Worm (Caenorhabditis elegans) whole organism, mixed stage, embryonic: ENCODE measurements around the gene B0462.4.

Experiments
- ceh-43 ChIP-seq: fragments of 200-800 bp; sonication (Bioruptor generic); optimal IDR thresholded peaks from 2 replicates; lab custom pipeline; 2018; ENCODE audit warnings: mild to moderate bottlenecking, missing genetic modification characterization, moderate library complexity, missing compliant biosample characterization
- elt-1 ChIP-seq: sonication (generic microtip); optimal IDR thresholded peaks from 2 replicates; lab custom pipeline; 2017; ENCODE audit warnings: missing genetic modification characterization, mild to moderate bottlenecking, missing compliant biosample characterization, antibody characterized with exemption, moderate library complexity, borderline replicate concordance; ENCODE audit not compliant: insufficient read depth
- hlh-1 ChIP-seq: fragments of 150-350 bp; optimal IDR thresholded peaks from 2 replicates; lab custom pipeline; 2014; ENCODE audit warnings: missing biosample characterization, missing genetic modification reagents, missing genetic modification characterization
- lsy-2 ChIP-seq: fragments of 150-350 bp; optimal IDR thresholded peaks from 2 replicates; lab custom pipeline; 2014; ENCODE audit warnings: missing biosample characterization, missing genetic modification characterization
- mep-1 ChIP-seq: fragments of 150-350 bp; optimal IDR thresholded peaks from 2 replicates; lab custom pipeline; 2017; ENCODE audit warnings: missing biosample characterization, missing genetic modification reagents, missing genetic modification characterization, inconsistent platforms
- nhr-12 ChIP-seq: fragments of 150-350 bp; optimal IDR thresholded peaks from 2 replicates; lab custom pipeline; 2014; ENCODE audit warnings: missing biosample characterization, missing genetic modification characterization
- nhr-237 ChIP-seq: fragments of 150-350 bp; optimal IDR thresholded peaks from 2 replicates; lab custom pipeline; 2014; ENCODE audit warnings: missing biosample characterization, missing genetic modification characterization
- nhr-76 ChIP-seq: sonication (generic microtip); optimal IDR thresholded peaks from 2 replicates; lab custom pipeline; 2017; ENCODE audit warnings: missing biosample characterization, missing genetic modification characterization
- pha-4 ChIP-seq: fragments of 150-350 bp; optimal IDR thresholded peaks from 2 replicates; lab custom pipeline; 2018; ENCODE audit warnings: missing biosample characterization, missing genetic modification reagents, missing genetic modification characterization
- snpc-4 ChIP-seq: fragments of 150-350 bp; optimal IDR thresholded peaks from 2 replicates; lab custom pipeline; 2014; ENCODE audit warnings: missing biosample characterization, missing genetic modification characterization
- unc-62 ChIP-seq: fragments of 150-350 bp; optimal IDR thresholded peaks from 2 replicates; lab custom pipeline; 2014; ENCODE audit warnings: missing biosample characterization, missing genetic modification reagents, missing genetic modification characterization

DNA sequence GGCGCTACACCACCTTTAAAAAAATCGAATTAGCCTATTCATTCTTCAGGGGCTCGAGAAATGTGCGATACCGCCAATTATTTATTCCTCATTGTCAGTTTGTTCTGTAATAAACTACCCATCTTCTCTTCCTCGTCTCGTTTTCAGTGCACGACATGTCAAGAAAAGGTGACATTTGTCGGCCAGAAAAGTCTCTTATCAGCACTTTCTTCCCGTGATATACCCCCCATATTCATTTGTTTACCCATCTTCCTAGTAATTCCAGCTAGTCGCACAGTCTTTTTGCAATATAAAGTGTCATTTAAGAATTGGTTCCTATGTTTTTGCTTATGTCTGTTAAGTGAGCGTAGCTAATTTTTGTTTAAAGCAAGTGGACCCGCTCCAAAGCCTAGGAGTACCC is 6.5 kb downstream of the B0462.4 start:
- TF ChIP-seq lsy-2 (tag; lab: Kevin White, UChicago), result no peak
- TF ChIP-seq mep-1 (tag; lab: Kevin White, UChicago), result no peak
- TF ChIP-seq hlh-1, result no peak
- TF ChIP-seq nhr-76, result no peak
- no peak for TF ChIP-seq nhr-237
- no peak for TF ChIP-seq ceh-43 (GFP tag; lab: Kevin White, UChicago)
- TF ChIP-seq nhr-12 (tag; lab: Kevin White, UChicago), result no peak
- no peak for TF ChIP-seq elt-1
- TF ChIP-seq snpc-4 (tag; lab: Kevin White, UChicago), result no peak
- TF ChIP-seq unc-62, result no peak
- no peak for TF ChIP-seq pha-4 (tag; lab: Kevin White, UChicago)
